Worm (Caenorhabditis elegans): ENCODE results near the gene F15H10.12.

Gene F15H10.12

ce11 chrV:10406313-10406712, 3.6 kb downstream of the F15H10.12 start, which contains the start of gene F15H10.7:
Gene F15H10.7, minus strand, starts transcription at chrV:10406413.
- TF ChIP-seq ceh-6 (GFP tag; optimal IDR thresholded peaks at IDR 0.05): no peak
- TF ChIP-seq unc-55 (GFP tag; optimal IDR thresholded peaks at IDR 0.05): no peak
- TF ChIP-seq sdc-2 (tag; optimal IDR thresholded peaks at IDR 0.05): no peak
- no peak for TF ChIP-seq ceh-48 (tag; optimal IDR thresholded peaks at IDR 0.05)
- no peak for TF ChIP-seq hlh-8 (tag; optimal IDR thresholded peaks at IDR 0.05)
- no peak for TF ChIP-seq T23F11.4 (GFP tag; optimal IDR thresholded peaks at IDR 0.05)
- no peak for TF ChIP-seq ceh-14 (tag; optimal IDR thresholded peaks at IDR 0.05)
- no peak for TF ChIP-seq mec-3 (tag; optimal IDR thresholded peaks at IDR 0.05; ENCODE audit: borderline replicate concordance)
- no peak for TF ChIP-seq dmd-4 (tag; optimal IDR thresholded peaks at IDR 0.05; ENCODE audit: borderline replicate concordance)
- TF ChIP-seq pag-3 (tag; optimal IDR thresholded peaks at IDR 0.05; ENCODE audit: borderline replicate concordance): no peak
- TF ChIP-seq ceh-22 (tag; optimal IDR thresholded peaks at IDR 0.05): no peak
- no peak for TF ChIP-seq hlh-30 (tag; optimal IDR thresholded peaks at IDR 0.05; ENCODE audit: insufficient read depth)
- no peak for TF ChIP-seq F13H6.1 (tag; optimal IDR thresholded peaks at IDR 0.05)
- TF ChIP-seq sox-4 (tag; optimal IDR thresholded peaks at IDR 0.05): no peak
- TF ChIP-seq ztf-16 (tag; optimal IDR thresholded peaks at IDR 0.05): no peak
- TF ChIP-seq ceh-18 (tag; optimal IDR thresholded peaks at IDR 0.05): no peak
- no peak for TF ChIP-seq ceh-30 (tag; optimal IDR thresholded peaks at IDR 0.05)

ce11 chrV:10404701-10405100, 5.2 kb downstream of the F15H10.12 start:
- no peak for TF ChIP-seq ets-4 (tag; optimal IDR thresholded peaks at IDR 0.05)
- TF ChIP-seq hlh-8 (tag; optimal IDR thresholded peaks at IDR 0.05): no peak
- TF ChIP-seq elt-2 (tag; optimal IDR thresholded peaks at IDR 0.05): no peak
- no peak for TF ChIP-seq fkh-6 (tag; optimal IDR thresholded peaks at IDR 0.05)
- TF ChIP-seq ceh-19 (GFP tag; optimal IDR thresholded peaks at IDR 0.05): no peak
- no peak for TF ChIP-seq pha-2 (tag; optimal IDR thresholded peaks at IDR 0.05)
- TF ChIP-seq ceh-48 (tag; optimal IDR thresholded peaks at IDR 0.05): no peak
- no peak for TF ChIP-seq rnt-1 (tag; optimal IDR thresholded peaks at IDR 0.05)
- TF ChIP-seq unc-86 (tag; optimal IDR thresholded peaks at IDR 0.05): no peak
- TF ChIP-seq ceh-22 (tag; optimal IDR thresholded peaks at IDR 0.05): no peak
- no peak for TF ChIP-seq ceh-9 (tag; optimal IDR thresholded peaks at IDR 0.05)
- TF ChIP-seq C08G9.2 (tag; optimal IDR thresholded peaks at IDR 0.05): no peak
- TF ChIP-seq nhr-232 (tag; optimal IDR thresholded peaks at IDR 0.05): no peak
- no peak for TF ChIP-seq odd-2 (tag; optimal IDR thresholded peaks at IDR 0.05)
- no peak for TF ChIP-seq hlh-15 (tag; optimal IDR thresholded peaks at IDR 0.05)
- TF ChIP-seq pha-4 (tag; optimal IDR thresholded peaks at IDR 0.05): no peak
- no peak for TF ChIP-seq ceh-6 (GFP tag; optimal IDR thresholded peaks at IDR 0.05)
- no peak for TF ChIP-seq tbx-7 (tag; optimal IDR thresholded peaks at IDR 0.05)

- TF ChIP-seq ceh-31 (tag; optimal IDR thresholded peaks at IDR 0.05) (no peak), tbx-2 (tag; optimal IDR thresholded peaks at IDR 0.05) (no peak), nhr-11 (tag; optimal IDR thresholded peaks at IDR 0.05) (no peak), ceh-45 (GFP tag; IDR thresholded peaks at IDR 0.05) (no peak), pros-1 (tag; optimal IDR thresholded peaks at IDR 0.05) (no peak), hlh-13 (GFP tag; optimal IDR thresholded peaks at IDR 0.05) (no peak), ztf-16 (tag; optimal IDR thresholded peaks at IDR 0.05) (no peak), pha-4 (tag; optimal IDR thresholded peaks at IDR 0.05) (no peak), ama-1 (optimal IDR thresholded peaks at IDR 0.05) (no peak), ceh-6 (GFP tag; optimal IDR thresholded peaks at IDR 0.05) (no peak), hlh-15 (tag; optimal IDR thresholded peaks at IDR 0.05) (no peak)
These were observed 7.1 kb downstream of the F15H10.12 start, which contains the start of gene F15H10.8 for ce11 chrV:10402804-10403203. Gene F15H10.8, minus strand, starts transcription at chrV:10402904.

ce11 chrV:10399290-10399689, 10.6 kb downstream of the F15H10.12 start:
- TF ChIP-seq ceh-45 (GFP tag; IDR thresholded peaks at IDR 0.05) (no peak), elt-2 (tag; optimal IDR thresholded peaks at IDR 0.05) (peak; percentile 77), K02D7.2 (tag; optimal IDR thresholded peaks at IDR 0.05) (no peak), pax-1 (tag; optimal IDR thresholded peaks at IDR 0.05) (no peak), ceh-30 (tag; optimal IDR thresholded peaks at IDR 0.05) (no peak)
